Fruit fly (Drosophila melanogaster): ENCODE data around the gene CG5043.

DNA sequence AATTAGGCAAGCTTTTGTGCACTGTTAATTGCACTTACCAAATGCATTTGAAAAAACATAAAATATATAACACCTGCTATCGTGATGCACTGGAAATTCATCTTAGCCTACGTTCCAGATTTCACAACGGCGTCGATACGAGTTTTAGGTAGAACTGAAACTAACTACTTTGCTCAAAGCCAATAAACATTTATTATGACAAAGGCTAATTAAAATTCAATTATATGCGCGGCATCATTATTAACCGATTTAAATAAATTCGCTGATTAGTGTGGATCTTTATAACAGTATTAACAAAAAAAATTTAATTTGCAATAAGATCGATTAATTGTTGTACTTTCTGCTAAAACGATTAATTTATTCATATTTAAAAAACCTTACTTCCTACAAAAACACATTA is 2.8 kb downstream of the CG5043 start, which contains the start of gene CG33928:
- TF ChIP-seq CG8478 (optimal IDR thresholded peaks at IDR 0.05) (no peak), CTCF (optimal IDR thresholded peaks at IDR 0.05) (no peak)

All from S2 (cell line).